Worm (Caenorhabditis elegans): ENCODE measurements around the gene W04H10.2.

W04H10.2 gene

ce11 chrII:581983-582382 lies 23.4 kb upstream of the W04H10.2 start:
- no peak for TF ChIP-seq nhr-85 (tag)
- TF ChIP-seq ama-1 (optimal IDR thresholded peaks at IDR 0.05), result no peak
- TF ChIP-seq ceh-90 (tag; optimal IDR thresholded peaks at IDR 0.05), result no peak
- TF ChIP-seq sox-4 (tag; optimal IDR thresholded peaks at IDR 0.05), result no peak
- no peak for TF ChIP-seq fos-1 (tag; optimal IDR thresholded peaks at IDR 0.05)
- TF ChIP-seq elt-2 (tag; optimal IDR thresholded peaks at IDR 0.05), result no peak
- no peak for TF ChIP-seq ceh-88 (GFP tag; IDR thresholded peaks at IDR 0.05)
- no peak for TF ChIP-seq Y116A8C.19 (tag; optimal IDR thresholded peaks at IDR 0.05; ENCODE audit: borderline replicate concordance)
- TF ChIP-seq efl-1 (optimal IDR thresholded peaks at IDR 0.05), result no peak
- no peak for TF ChIP-seq efl-1 (GFP tag; optimal IDR thresholded peaks at IDR 0.05 in 1 of 2)
- no peak for TF ChIP-seq swsn-7 (tag; optimal IDR thresholded peaks at IDR 0.05)
- TF ChIP-seq dsc-1 (tag; optimal IDR thresholded peaks at IDR 0.05), result no peak
- no peak for TF ChIP-seq mep-1 (tag; optimal IDR thresholded peaks at IDR 0.05)
- no peak for TF ChIP-seq nhr-84 (tag; optimal IDR thresholded peaks at IDR 0.05)
- TF ChIP-seq lin-39 (tag; optimal IDR thresholded peaks at IDR 0.05), result no peak
- no peak for TF ChIP-seq nhr-11 (tag; optimal IDR thresholded peaks at IDR 0.05)
- TF ChIP-seq skn-1 (tag; optimal IDR thresholded peaks at IDR 0.05), result no peak

DNA sequence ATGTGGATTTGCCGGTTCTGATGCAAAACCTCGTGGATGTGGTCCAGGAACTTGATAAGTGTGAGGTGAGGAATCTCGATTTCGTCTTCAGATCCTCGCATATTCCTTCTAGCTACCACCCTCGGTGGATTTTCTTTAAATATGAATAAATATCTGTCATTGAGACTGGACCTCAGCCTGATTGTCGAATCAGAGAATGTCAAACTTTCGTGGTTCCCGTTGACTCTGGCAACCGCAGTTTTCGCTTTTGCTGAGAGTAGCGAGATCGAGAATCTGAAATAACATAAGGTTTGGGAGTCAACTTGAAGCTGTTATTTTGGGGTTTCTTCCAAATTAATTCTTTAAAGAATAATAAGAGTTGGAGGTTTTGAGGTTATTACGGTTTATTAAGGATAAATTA lies 22.7 kb upstream of the W04H10.2 start, which contains the start of gene fbxb-14:
TSS of gene fbxb-14 (minus strand) at position 101 of the 400 bp plus-strand sequence.
- no peak for TF ChIP-seq efl-3 (GFP tag; optimal IDR thresholded peaks at IDR 0.05)
- TF ChIP-seq nhr-71 (tag; optimal IDR thresholded peaks at IDR 0.05), result no peak
- TF ChIP-seq F16B12.6 (tag; optimal IDR thresholded peaks at IDR 0.05), result no peak
- no peak for TF ChIP-seq nhr-19 (GFP tag; conservative IDR thresholded peaks at IDR 0.05)
- no peak for TF ChIP-seq lin-15B (tag; optimal IDR thresholded peaks at IDR 0.05)
- no peak for TF ChIP-seq nhr-47 (tag; optimal IDR thresholded peaks at IDR 0.05)
- no peak for TF ChIP-seq nhr-237 (tag; optimal IDR thresholded peaks at IDR 0.05)

DNA sequence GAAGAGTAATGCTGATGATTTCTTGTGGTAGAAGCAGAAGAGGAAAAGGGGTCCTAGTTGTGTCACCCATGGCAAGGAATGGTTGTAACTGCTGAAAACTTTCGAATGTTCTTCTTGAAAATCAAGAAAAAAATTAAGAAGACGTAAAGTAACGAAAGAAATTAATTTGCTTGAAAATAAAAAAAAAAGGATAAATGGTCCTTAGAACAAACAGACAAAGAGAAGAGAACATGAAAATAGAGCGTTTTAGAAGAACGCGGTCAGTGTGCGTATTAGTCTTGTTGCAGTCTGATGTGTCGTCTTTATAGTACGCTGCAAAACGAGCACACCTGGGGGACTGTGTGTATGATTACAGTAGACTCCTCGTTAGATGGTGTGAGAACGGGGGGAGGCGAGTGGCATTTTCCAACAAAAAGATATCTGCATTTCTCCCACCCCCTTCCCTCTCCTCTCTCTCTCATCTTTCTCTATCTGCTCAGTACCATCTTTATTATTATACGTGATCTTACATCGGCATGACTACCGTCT lies 21.0 kb upstream of the W04H10.2 start, which contains the start of the genes W08F4.12 and W08F4.13:
TSS of gene W08F4.12 (minus strand) at position 101 of the 528 bp plus-strand sequence.
TSS of gene W08F4.13 (plus strand) at position 478 of the 528 bp plus-strand sequence.
- no peak for TF ChIP-seq aha-1 (tag; optimal IDR thresholded peaks at IDR 0.05)
- TF ChIP-seq nhr-84 (tag; optimal IDR thresholded peaks at IDR 0.05), result no peak
- TF ChIP-seq efl-3 (GFP tag; optimal IDR thresholded peaks at IDR 0.05), result no peak
- no peak for TF ChIP-seq fkh-10 (GFP tag; optimal IDR thresholded peaks at IDR 0.05)
- no peak for TF ChIP-seq nhr-11 (tag; optimal IDR thresholded peaks at IDR 0.05)
- no peak for TF ChIP-seq C34B4.2 (tag; optimal IDR thresholded peaks at IDR 0.05)
- no peak for TF ChIP-seq rnt-1 (tag; optimal IDR thresholded peaks at IDR 0.05)
- no peak for TF ChIP-seq lsy-2 (tag; optimal IDR thresholded peaks at IDR 0.05)
- no peak for TF ChIP-seq fos-1 (tag; optimal IDR thresholded peaks at IDR 0.05)
- TF ChIP-seq ztf-4 (tag; optimal IDR thresholded peaks at IDR 0.05), result no peak
- no peak for TF ChIP-seq ets-5 (GFP tag; IDR thresholded peaks at IDR 0.05)
- no peak for TF ChIP-seq lin-13 (GFP tag; optimal IDR thresholded peaks at IDR 0.05)

DNA sequence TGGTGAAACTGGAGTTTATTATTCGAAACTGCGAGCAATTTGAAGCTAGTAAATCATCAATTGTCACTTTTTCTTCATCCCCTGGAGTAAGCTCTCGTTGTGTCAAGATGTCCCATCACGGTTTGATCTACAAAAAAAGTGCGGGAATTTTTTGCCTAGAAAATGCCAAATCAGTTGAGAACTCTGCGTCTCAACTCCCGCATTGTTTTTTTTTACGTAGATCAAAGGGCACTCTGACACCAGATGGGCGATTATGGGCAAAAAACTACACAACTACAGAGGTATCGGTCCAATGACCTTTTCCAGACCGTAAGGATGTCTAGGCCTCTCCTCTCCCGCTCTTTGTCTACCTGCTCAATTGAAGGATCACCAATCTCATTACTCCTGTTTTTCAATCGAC lies 17.8 kb upstream of the W04H10.2 start, which contains the start of gene fbxb-34:
TSS of gene fbxb-34 (plus strand) at position 301 of the 400 bp plus-strand sequence.
- no peak for TF ChIP-seq nhr-12 (tag; optimal IDR thresholded peaks at IDR 0.05)
- no peak for TF ChIP-seq C04F5.9 (tag; optimal IDR thresholded peaks at IDR 0.05)
- TF ChIP-seq nhr-90 (tag; optimal IDR thresholded peaks at IDR 0.05; ENCODE audit: poor library complexity), result no peak
- TF ChIP-seq alr-1 (tag; optimal IDR thresholded peaks at IDR 0.05; ENCODE audit: borderline replicate concordance), result no peak
- TF ChIP-seq ama-1 (optimal IDR thresholded peaks at IDR 0.05), result no peak
- no peak for TF ChIP-seq efl-1 (optimal IDR thresholded peaks at IDR 0.05)
- no peak for TF ChIP-seq efl-1 (GFP tag; optimal IDR thresholded peaks at IDR 0.05 in 1 of 2)
- no peak for TF ChIP-seq sup-37 (GFP tag; optimal IDR thresholded peaks at IDR 0.05)

Data from whole organism, L1 larva.